Worm (Caenorhabditis elegans) whole organism, late embryonic: ENCODE measurements around the gene amdh-1.

Source experiments
- C38D4.7 ChIP-seq: fragments of 200-800 bp; sonication (Bioruptor generic); optimal IDR thresholded peaks from 2 replicates; lab custom pipeline; 2018; ENCODE audit warnings: mild to moderate bottlenecking, missing genetic modification characterization, moderate library complexity, missing compliant biosample characterization
- F13H6.1 ChIP-seq: sonication (generic microtip); optimal IDR thresholded peaks from 2 replicates; lab custom pipeline; 2016; ENCODE audit warnings: missing genetic modification characterization, missing compliant biosample characterization
- T23F11.4 ChIP-seq: fragments of 200-800 bp; sonication (Bioruptor generic); optimal IDR thresholded peaks from 2 replicates; lab custom pipeline; 2018; ENCODE audit warnings: mild to moderate bottlenecking, missing genetic modification characterization, missing compliant biosample characterization
- Y22D7AL.16 ChIP-seq: sonication (generic microtip); optimal IDR thresholded peaks from 2 replicates; lab custom pipeline; 2016; ENCODE audit warnings: missing genetic modification characterization, missing compliant biosample characterization
- ceh-14 ChIP-seq: sonication (generic microtip); optimal IDR thresholded peaks from 2 replicates; lab custom pipeline; 2016; ENCODE audit warnings: missing genotype, missing genetic modification characterization, missing compliant biosample characterization
- ceh-18 ChIP-seq: sonication (generic microtip); optimal IDR thresholded peaks from 2 replicates; lab custom pipeline; 2016; ENCODE audit warnings: missing genetic modification characterization, missing compliant biosample characterization
- ceh-19 ChIP-seq: fragments of 200-800 bp; sonication (Bioruptor generic); optimal IDR thresholded peaks from 2 replicates; lab custom pipeline; 2018; ENCODE audit warnings: mild to moderate bottlenecking, missing genetic modification characterization, missing compliant biosample characterization
- ceh-2 ChIP-seq: sonication (generic microtip); optimal IDR thresholded peaks from 2 replicates; lab custom pipeline; 2016; ENCODE audit warnings: missing genotype, missing genetic modification characterization, missing compliant biosample characterization
- ceh-22 ChIP-seq: sonication (generic microtip); optimal IDR thresholded peaks from 2 replicates; lab custom pipeline; 2017; ENCODE audit warnings: missing biosample characterization, missing genetic modification characterization
- ceh-24 ChIP-seq: sonication (generic microtip); optimal IDR thresholded peaks from 2 replicates; lab custom pipeline; 2016; ENCODE audit warnings: mild to moderate bottlenecking, missing genetic modification characterization, missing compliant biosample characterization
- ceh-30 ChIP-seq: fragments of 150-350 bp; optimal IDR thresholded peaks from 2 replicates; lab custom pipeline; 2014; ENCODE audit warnings: missing biosample characterization, missing genetic modification characterization
- ceh-34 ChIP-seq: sonication (generic microtip); optimal IDR thresholded peaks from 2 replicates; lab custom pipeline; 2016; ENCODE audit warnings: mild to moderate bottlenecking, missing genetic modification characterization, missing compliant biosample characterization
- ceh-9 ChIP-seq: sonication (generic microtip); optimal IDR thresholded peaks from 2 replicates; lab custom pipeline; 2016; ENCODE audit warnings: mild to moderate bottlenecking, missing genetic modification characterization, inconsistent platforms, missing compliant biosample characterization
- che-1 ChIP-seq: sonication (generic microtip); optimal IDR thresholded peaks from 2 replicates; lab custom pipeline; 2016; ENCODE audit warnings: mild to moderate bottlenecking, missing genetic modification characterization, missing compliant biosample characterization
- dve-1 ChIP-seq: sonication (generic microtip); optimal IDR thresholded peaks from 2 replicates; lab custom pipeline; 2017; ENCODE audit warnings: antibody characterized with exemption, mild to moderate bottlenecking, missing genetic modification characterization, missing compliant biosample characterization
- elt-2 ChIP-seq: sonication (generic microtip); optimal IDR thresholded peaks from 2 replicates; lab custom pipeline; 2016; ENCODE audit warnings: missing genetic modification reagents, missing genetic modification characterization, missing compliant biosample characterization
- elt-4 ChIP-seq: sonication (generic microtip); optimal IDR thresholded peaks from 2 replicates; lab custom pipeline; 2016; ENCODE audit warnings: missing genetic modification characterization, missing compliant biosample characterization
- ets-4 ChIP-seq: sonication (generic microtip); optimal IDR thresholded peaks from 2 replicates; lab custom pipeline; 2016; ENCODE audit warnings: missing genetic modification characterization, missing compliant biosample characterization
- fax-1 ChIP-seq: sonication (generic microtip); optimal IDR thresholded peaks from 2 replicates; lab custom pipeline; 2016; ENCODE audit warnings: missing genotype, missing genetic modification characterization, missing compliant biosample characterization
- fkh-10 ChIP-seq: fragments of 150-350 bp; optimal IDR thresholded peaks from 2 replicates; lab custom pipeline; 2014; ENCODE audit warnings: missing biosample characterization, missing genetic modification reagents, missing genetic modification characterization
- fkh-6 ChIP-seq: sonication (generic microtip); optimal IDR thresholded peaks from 2 replicates; lab custom pipeline; 2016; ENCODE audit warnings: missing genetic modification characterization, missing compliant biosample characterization
- gmeb-2 ChIP-seq: sonication (generic microtip); optimal IDR thresholded peaks from 2 replicates; lab custom pipeline; 2016; ENCODE audit warnings: missing genetic modification characterization, inconsistent platforms, missing compliant biosample characterization
- hlh-13 ChIP-seq: fragments of 200-800 bp; sonication (Bioruptor generic); optimal IDR thresholded peaks from 2 replicates; lab custom pipeline; 2018; ENCODE audit warnings: mild to moderate bottlenecking, missing genetic modification characterization, missing compliant biosample characterization
- hlh-15 ChIP-seq: sonication (generic microtip); optimal IDR thresholded peaks from 2 replicates; lab custom pipeline; 2016; ENCODE audit warnings: missing genetic modification characterization, missing compliant biosample characterization
- lim-6 ChIP-seq: sonication (generic microtip); optimal IDR thresholded peaks from 2 replicates; lab custom pipeline; 2016; ENCODE audit warnings: missing genetic modification characterization, missing compliant biosample characterization
- lin-11 ChIP-seq: fragments of 200-800 bp; sonication (Bioruptor generic); optimal IDR thresholded peaks from 2 replicates; lab custom pipeline; 2018; ENCODE audit warnings: mild to moderate bottlenecking, missing genetic modification characterization, missing compliant biosample characterization
- nfya-1 ChIP-seq: sonication (generic microtip); optimal IDR thresholded peaks from 2 replicates; lab custom pipeline; 2017; ENCODE audit warnings: missing genetic modification characterization, mild to moderate bottlenecking, missing compliant biosample characterization, antibody characterized with exemption, moderate library complexity
- nhr-232 ChIP-seq: sonication (generic microtip); optimal IDR thresholded peaks from 2 replicates; lab custom pipeline; 2016; ENCODE audit warnings: missing genetic modification characterization, missing compliant biosample characterization
- odd-2 ChIP-seq: sonication (generic microtip); optimal IDR thresholded peaks from 2 replicates; lab custom pipeline; 2017; ENCODE audit warnings: antibody characterized with exemption, mild to moderate bottlenecking, missing genetic modification characterization, missing compliant biosample characterization
- pat-9 ChIP-seq: fragments of 200-800 bp; sonication (Bioruptor generic); optimal IDR thresholded peaks from 2 replicates; lab custom pipeline; 2018; ENCODE audit warnings: mild to moderate bottlenecking, missing genetic modification characterization, moderate library complexity, missing compliant biosample characterization
- pax-1 ChIP-seq: fragments of 150-350 bp; optimal IDR thresholded peaks from 2 replicates; lab custom pipeline; 2014; ENCODE audit warnings: missing biosample characterization, missing genetic modification characterization
- pha-2 ChIP-seq: sonication (generic microtip); optimal IDR thresholded peaks from 2 replicates; lab custom pipeline; 2017; ENCODE audit warnings: mild to moderate bottlenecking, missing genetic modification characterization, missing compliant biosample characterization
- pha-4 ChIP-seq: fragments of 150-350 bp; optimal IDR thresholded peaks from 2 replicates; lab custom pipeline; 2018; ENCODE audit warnings: missing biosample characterization, missing genetic modification reagents, missing genetic modification characterization
- pqm-1 ChIP-seq: sonication (generic microtip); optimal IDR thresholded peaks from 2 replicates; lab custom pipeline; 2016; ENCODE audit warnings: missing genetic modification characterization, missing compliant biosample characterization
- ref-2 ChIP-seq: sonication (generic microtip); optimal IDR thresholded peaks from 2 replicates; lab custom pipeline; 2016; ENCODE audit warnings: missing genetic modification characterization, missing compliant biosample characterization
- rnt-1 ChIP-seq: sonication (generic microtip); optimal IDR thresholded peaks from 2 replicates; lab custom pipeline; 2016; ENCODE audit warnings: missing genetic modification characterization, missing compliant biosample characterization
- sdc-2 ChIP-seq: sonication (generic microtip); optimal IDR thresholded peaks from 2 replicates; lab custom pipeline; 2016; ENCODE audit warnings: missing genotype, missing genetic modification characterization, missing compliant biosample characterization
- tbx-7 ChIP-seq: sonication (generic microtip); optimal IDR thresholded peaks from 2 replicates; lab custom pipeline; 2016; ENCODE audit warnings: missing genotype, missing genetic modification characterization, missing compliant biosample characterization
- ttx-3 ChIP-seq: sonication (generic microtip); optimal IDR thresholded peaks from 2 replicates; lab custom pipeline; 2016; ENCODE audit warnings: missing genetic modification reagents, missing genetic modification characterization, missing compliant biosample characterization
- unc-55 ChIP-seq: sonication (generic microtip); optimal IDR thresholded peaks from 2 replicates; lab custom pipeline; 2017; ENCODE audit warnings: missing biosample characterization, missing genetic modification reagents, missing genetic modification characterization
- unc-86 ChIP-seq: sonication (generic microtip); optimal IDR thresholded peaks from 2 replicates; lab custom pipeline; 2016; ENCODE audit warnings: missing genetic modification characterization, missing compliant biosample characterization

amdh-1 gene

DNA sequence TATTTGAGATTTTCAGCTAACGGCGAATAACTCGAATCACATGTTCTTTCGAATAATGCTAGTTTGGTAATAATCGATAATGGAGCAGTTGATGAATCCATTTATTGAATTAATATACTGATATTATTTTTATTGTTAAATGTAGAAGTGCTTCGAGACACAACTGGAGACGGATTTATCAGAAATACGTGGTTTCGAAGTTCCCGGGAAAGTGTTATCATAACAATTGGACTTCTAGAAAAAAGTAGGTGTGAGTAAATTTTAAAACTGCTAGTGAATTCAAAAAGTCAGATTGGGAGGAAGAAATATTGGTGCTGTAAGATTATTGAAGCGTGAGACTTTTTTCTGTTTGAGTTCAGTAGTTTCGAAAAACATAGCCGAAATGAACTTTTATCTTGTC lies 8.5 kb downstream of the amdh-1 start, which contains the start of gene srg-2:
TSS of gene srg-2 (minus strand) at position 101 of the 400 bp plus-strand sequence.
- no peak for TF ChIP-seq gmeb-2 (tag; lab: Kevin White, UChicago)
- no peak for TF ChIP-seq unc-55
- no peak for TF ChIP-seq odd-2
- TF ChIP-seq T23F11.4 = no peak
- no peak for TF ChIP-seq ceh-19 (GFP tag; lab: Kevin White, UChicago)
- TF ChIP-seq lin-11 = no peak
- no peak for TF ChIP-seq ets-4 (tag; lab: Kevin White, UChicago)
- TF ChIP-seq ceh-9 (tag; lab: Kevin White, UChicago) = no peak
- no peak for TF ChIP-seq ref-2 (tag; lab: Kevin White, UChicago)
- TF ChIP-seq ceh-14 (tag; lab: Kevin White, UChicago) = no peak

DNA sequence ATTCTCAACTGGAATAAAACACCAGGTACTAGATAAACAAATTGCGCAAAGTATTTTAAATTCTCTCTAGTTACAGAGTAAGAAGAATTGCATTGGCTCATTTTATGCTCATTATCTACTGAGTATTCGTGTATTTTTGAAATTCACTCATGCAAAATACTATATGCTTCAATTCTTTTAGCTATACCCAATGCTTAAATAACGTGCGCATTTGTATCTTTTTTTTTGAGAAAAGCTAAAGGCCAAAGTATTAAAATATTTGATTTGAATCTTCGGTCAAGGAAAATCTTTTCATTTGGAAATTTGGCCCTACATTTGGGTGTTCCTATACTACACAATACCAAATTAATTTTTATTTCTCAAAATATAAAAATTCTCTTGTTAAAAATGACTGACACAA lies 10.4 kb downstream of the amdh-1 start, which contains the start of gene srg-4:
TSS of gene srg-4 (minus strand) at position 101 of the 400 bp plus-strand sequence.
- TF ChIP-seq ceh-22 (tag; lab: Kevin White, UChicago) = no peak
- TF ChIP-seq ceh-2 (tag; lab: Kevin White, UChicago) = no peak
- TF ChIP-seq C38D4.7 (GFP tag; lab: Kevin White, UChicago) = no peak
- TF ChIP-seq ets-4 (tag; lab: Kevin White, UChicago) = no peak
- no peak for TF ChIP-seq sdc-2 (tag; lab: Kevin White, UChicago)
- no peak for TF ChIP-seq nfya-1 (tag; lab: Kevin White, UChicago)
- TF ChIP-seq, all 69 proteins: peak for 0

DNA sequence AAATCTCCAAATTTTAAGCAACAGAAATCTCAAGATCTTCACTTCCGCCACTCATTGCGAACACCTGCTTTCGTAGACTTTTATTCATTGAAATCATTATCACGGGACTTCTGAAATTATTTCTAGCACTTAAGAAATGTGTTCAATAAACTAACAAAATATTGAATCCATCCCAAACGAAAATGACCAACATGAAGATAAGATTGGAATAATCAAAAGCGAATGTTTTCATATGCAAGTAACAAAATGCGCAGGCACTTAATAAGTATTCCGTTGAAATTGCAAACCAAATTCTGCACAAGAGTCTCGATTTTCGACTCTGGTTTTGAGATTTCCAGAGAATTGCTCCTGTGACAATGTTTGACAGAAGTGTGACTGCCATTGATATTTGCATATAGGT lies 12.8 kb downstream of the amdh-1 start, which contains the start of gene srg-5:
TSS of gene srg-5 (minus strand) at position 101 of the 400 bp plus-strand sequence.
- no peak for TF ChIP-seq elt-2 (tag; lab: Kevin White, UChicago)
- no peak for TF ChIP-seq pqm-1
- TF ChIP-seq hlh-15 (tag; lab: Kevin White, UChicago) = no peak
- TF ChIP-seq ceh-18 = no peak
- no peak for TF ChIP-seq rnt-1 (tag; lab: Kevin White, UChicago)
- TF ChIP-seq hlh-13 = no peak
- no peak for TF ChIP-seq fkh-6 (tag; lab: Kevin White, UChicago)
- no peak for TF ChIP-seq elt-4
- TF ChIP-seq sdc-2 (tag; lab: Kevin White, UChicago) = no peak

- TF ChIP-seq ceh-14 (tag; lab: Kevin White, UChicago) (no peak), fax-1 (no peak), pha-4 (tag; lab: Kevin White, UChicago) (no peak), ceh-30 (tag; lab: Kevin White, UChicago) (no peak), pax-1 (tag; lab: Kevin White, UChicago) (no peak), F13H6.1 (tag; lab: Kevin White, UChicago) (no peak), ceh-24 (tag; lab: Kevin White, UChicago) (no peak), dve-1 (no peak), C38D4.7 (GFP tag; lab: Kevin White, UChicago) (no peak), pha-2 (tag; lab: Kevin White, UChicago) (no peak), ceh-9 (tag; lab: Kevin White, UChicago) (no peak)
Observed at ce11 chrIII:6265911-6266310, 14.3 kb downstream of the amdh-1 start, which contains the start of gene srg-6. srg-6 (minus strand) TSS chrIII:6266011.

ce11 chrIII:6268061-6268460 lies 16.4 kb downstream of the amdh-1 start, which contains the start of gene srg-7:
srg-7 (minus strand) TSS chrIII:6268161.
- TF ChIP-seq ttx-3 (tag; lab: Kevin White, UChicago) (no peak), tbx-7 (no peak), ceh-24 (tag; lab: Kevin White, UChicago) (no peak), lim-6 (tag; lab: Kevin White, UChicago) (no peak), ceh-34 (no peak), unc-86 (tag; lab: Kevin White, UChicago) (no peak), che-1 (tag; lab: Kevin White, UChicago) (no peak), pat-9 (tag; lab: Kevin White, UChicago) (no peak), ceh-9 (tag; lab: Kevin White, UChicago) (no peak), fkh-6 (tag; lab: Kevin White, UChicago) (no peak), fkh-10 (no peak), C38D4.7 (GFP tag; lab: Kevin White, UChicago) (no peak), nhr-232 (no peak), Y22D7AL.16 (tag; lab: Kevin White, UChicago) (no peak)
- TF ChIP-seq, all 69 proteins: peak for 0
